Fruit fly (Drosophila melanogaster) whole organism, pupa: ENCODE data around the gene Fad2.

Source experiments
- CG10348 ChIP-seq: fragments of 200-800 bp; sonication (Bioruptor generic); IDR thresholded peaks from 2 replicates; pipeline ENCODE4 v1.3.6; 2022; ENCODE audit warnings: missing biosample characterization, missing genetic modification characterization
- CG15710 ChIP-seq: fragments of 200-800 bp; sonication (Bioruptor generic); optimal IDR thresholded peaks from 2 replicates; lab custom pipeline; 2018; ENCODE audit warnings: missing biosample characterization, mild to moderate bottlenecking, missing genetic modification characterization, moderate library complexity
- CG8301 ChIP-seq: fragments of 200-800 bp; sonication (Bioruptor generic); optimal IDR thresholded peaks from 2 replicates; lab custom pipeline; 2018; ENCODE audit warnings: missing biosample characterization, mild to moderate bottlenecking, missing genetic modification characterization
- CG9948 ChIP-seq: fragments of 200-800 bp; sonication (Bioruptor generic); optimal IDR thresholded peaks from 2 replicates; lab custom pipeline; 2018; ENCODE audit warnings: missing biosample characterization, mild to moderate bottlenecking, missing genetic modification characterization, moderate library complexity
- EcR ChIP-seq: fragments of 200-800 bp; sonication (Bioruptor generic); optimal IDR thresholded peaks from 3 replicates; lab custom pipeline; 2019; ENCODE audit warnings: missing biosample characterization, missing genetic modification characterization, mild to moderate bottlenecking, moderate library complexity, missing genetic modification reagents

DNA sequence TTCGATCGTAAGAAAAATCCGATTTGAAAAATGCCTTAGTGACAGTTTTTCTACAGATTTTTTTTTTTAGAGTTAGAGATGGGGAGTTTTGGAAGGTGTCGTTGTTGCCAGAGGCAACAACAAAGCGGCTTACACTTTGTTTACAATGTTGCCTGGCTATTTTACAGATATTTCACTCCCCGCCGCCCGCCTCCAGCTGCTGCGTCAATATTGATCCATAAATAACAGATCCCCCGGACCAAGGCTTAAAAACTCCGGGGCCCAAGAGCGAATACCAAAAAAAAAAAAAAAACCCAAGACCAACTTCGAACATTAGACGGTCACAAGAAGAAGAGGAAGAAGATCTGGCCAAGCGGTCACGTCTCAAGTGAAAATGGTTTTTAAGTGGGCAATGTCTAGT, 20.4 kb upstream of the Fad2 start:
- TF ChIP-seq CG15710 (tag; lab: Kevin White, UChicago) (no peak), CG10348 (GFP tag; lab: Robert Waterston, UW) (no peak), EcR (GFP tag; lab: Kevin White, UChicago) (no peak), CG8301 (no peak), CG9948 (tag; lab: Kevin White, UChicago) (no peak)
